Fruit fly (Drosophila melanogaster): ENCODE data around the gene Bre1.

The Bre1 gene

DNA sequence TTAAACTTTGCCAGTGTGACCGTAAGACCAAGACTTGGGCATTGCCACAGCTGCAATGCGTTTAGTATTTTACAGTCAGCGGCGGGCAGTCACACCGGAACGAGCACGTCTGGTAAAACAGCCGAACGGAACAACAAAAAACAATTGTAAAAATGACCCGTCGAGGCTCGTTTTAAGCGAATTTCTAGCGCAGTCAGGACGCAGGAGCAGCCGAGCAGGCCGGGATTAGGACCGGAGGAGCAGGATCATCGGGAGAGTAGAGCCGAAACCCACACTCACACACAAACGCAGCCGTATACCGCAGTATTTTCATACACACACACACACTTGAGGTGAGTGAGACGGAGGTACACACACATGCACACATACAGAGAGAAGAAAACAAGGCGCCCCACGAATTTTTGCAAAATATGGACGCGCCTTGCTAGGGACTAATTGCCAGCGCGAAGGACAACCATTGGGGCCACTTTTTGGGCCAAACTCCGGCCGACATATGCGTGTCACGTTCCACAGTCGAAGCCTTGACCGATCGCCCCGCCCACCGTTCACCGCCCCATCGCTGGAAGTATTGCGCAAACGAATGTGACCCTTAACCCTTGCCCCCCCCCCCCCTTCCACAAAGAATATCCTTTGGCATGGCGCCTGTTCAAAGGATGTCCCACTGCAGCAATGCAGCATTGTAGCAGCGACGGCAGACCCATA lies 40.9 kb downstream of the Bre1 start, which contains the start of gene Usp47 (continued):
- TF ChIP-seq dm (GFP tag; optimal IDR thresholded peaks at IDR 0.05) = peak; percentile 7
- no peak for TF ChIP-seq aop (GFP tag; IDR thresholded peaks at IDR 0.05)
- no peak for TF ChIP-seq CG7963 (GFP tag; IDR thresholded peaks at IDR 0.05; ENCODE audit: partially characterized antibody)
- TF ChIP-seq CG1792 (GFP tag; optimal IDR thresholded peaks at IDR 0.05) = no peak
- no peak for TF ChIP-seq CG4404 (GFP tag; IDR thresholded peaks at IDR 0.05)
- TF ChIP-seq slbo (GFP tag; IDR thresholded peaks at IDR 0.05) = peak; percentile 25; the same call in 1 of the 2 replicates
- TF ChIP-seq H2.0 (GFP tag; IDR thresholded peaks at IDR 0.05) = no peak
- no peak for TF ChIP-seq sima (GFP tag; optimal IDR thresholded peaks at IDR 0.05)
- no peak for TF ChIP-seq dmrt99B (tag; optimal IDR thresholded peaks at IDR 0.05)
- peak; percentile 23 for TF ChIP-seq CG15514 (GFP tag; optimal IDR thresholded peaks at IDR 0.05)
- TF ChIP-seq CG11504 (tag; optimal IDR thresholded peaks at IDR 0.05) = no peak
- TF ChIP-seq CG12071 (GFP tag; optimal IDR thresholded peaks at IDR 0.05) = peak; percentile 16
- TF ChIP-seq NFAT (GFP tag; IDR thresholded peaks at IDR 0.05) = no peak
- peak; percentile 6 for TF ChIP-seq sug (tag; optimal IDR thresholded peaks at IDR 0.05)
- no peak for TF ChIP-seq HLHmδ (GFP tag; optimal IDR thresholded peaks at IDR 0.05)
- TF ChIP-seq CG33213 (GFP tag; optimal IDR thresholded peaks at IDR 0.05) = peak; percentile 3
- TF ChIP-seq ab (GFP tag; optimal IDR thresholded peaks at IDR 0.05) = no peak
- TF ChIP-seq CG9437 (GFP tag; optimal IDR thresholded peaks at IDR 0.05) = no peak
- peak; percentile 21 for TF ChIP-seq repo (GFP tag; optimal IDR thresholded peaks at IDR 0.05)
- peak in 1 of 3 experiments; percentile 29 for TF ChIP-seq Stat92E (GFP tag; optimal IDR thresholded peaks at IDR 0.05)
- no peak for TF ChIP-seq Hr3 (GFP tag; optimal IDR thresholded peaks at IDR 0.05)
- TF ChIP-seq Fer1 (GFP tag; optimal IDR thresholded peaks at IDR 0.05) = peak; percentile 58
- no peak for TF ChIP-seq Dip3 (GFP tag; optimal IDR thresholded peaks at IDR 0.05)
- TF ChIP-seq stwl (tag; optimal IDR thresholded peaks at IDR 0.05) = peak; percentile 32
- TF ChIP-seq slp2 (GFP tag; optimal IDR thresholded peaks at IDR 0.05) = no peak
- TF ChIP-seq Lpt (GFP tag; optimal IDR thresholded peaks at IDR 0.05) = no peak
- TF ChIP-seq caup (GFP tag; optimal IDR thresholded peaks at IDR 0.05; ENCODE audit: severe bottlenecking) = no peak
- peak; percentile 83 for TF ChIP-seq pzg (GFP tag; optimal IDR thresholded peaks at IDR 0.05)
- no peak for TF ChIP-seq Pdp1 (GFP tag; optimal IDR thresholded peaks at IDR 0.05)
- no peak for TF ChIP-seq CG7786 (GFP tag; optimal IDR thresholded peaks at IDR 0.05)
- TF ChIP-seq salm (tag; optimal IDR thresholded peaks at IDR 0.05) = no peak
- no peak for TF ChIP-seq CG7928 (GFP tag; optimal IDR thresholded peaks at IDR 0.05)
- peak; percentile 47; the same call in 1 of the 2 replicates for TF ChIP-seq CG13287 (GFP tag; IDR thresholded peaks at IDR 0.05; ENCODE audit: partially characterized antibody)
- TF ChIP-seq dpn (GFP tag; optimal IDR thresholded peaks at IDR 0.05) = no peak
- 0 out of 3 replicates have a peak, but pooled peaks have one; percentile 6 for TF ChIP-seq dysf (GFP tag; IDR thresholded peaks at IDR 0.05)
- no peak for TF ChIP-seq CG12104 (GFP tag; optimal IDR thresholded peaks at IDR 0.05)
- no peak for TF ChIP-seq Fer2 (tag; optimal IDR thresholded peaks at IDR 0.05)
- TF ChIP-seq unpg (GFP tag; optimal IDR thresholded peaks at IDR 0.05) = no peak
- TF ChIP-seq CG11695 (GFP tag; IDR thresholded peaks at IDR 0.05) = no peak
- peak; percentile 65 for TF ChIP-seq E2f2 (GFP tag; IDR thresholded peaks at IDR 0.05)
- TF ChIP-seq psq (GFP tag; optimal IDR thresholded peaks at IDR 0.05) = no peak
- TF ChIP-seq CG10462 (GFP tag; optimal IDR thresholded peaks at IDR 0.05) = no peak
- TF ChIP-seq Mad (GFP tag; optimal IDR thresholded peaks at IDR 0.05) = no peak
- TF ChIP-seq CG17612 (GFP tag; IDR thresholded peaks at IDR 0.05) = no peak
- peak; percentile 66 for TF ChIP-seq HmgD (GFP tag; optimal IDR thresholded peaks at IDR 0.05)
- peak; percentile 56; the same call in 1 of the 2 replicates for TF ChIP-seq CG42726 (GFP tag; IDR thresholded peaks at IDR 0.05; ENCODE audit: partially characterized antibody)
- no peak for TF ChIP-seq mirr (GFP tag; optimal IDR thresholded peaks at IDR 0.05)
- TF ChIP-seq Nf-YA (GFP tag; IDR thresholded peaks at IDR 0.05) = no peak
- peak; percentile 44 for TF ChIP-seq CG4360 (GFP tag; IDR thresholded peaks at IDR 0.05)
- 0 out of 2 replicates have a peak, but pooled peaks have one; percentile 5 for TF ChIP-seq Drgx (GFP tag; IDR thresholded peaks at IDR 0.05)

Data from whole organism, embryonic.